Fruit fly (Drosophila melanogaster) whole organism, embryonic: ENCODE data around the gene CG14088.

ENCODE experiments used
- CG1024 ChIP-seq: fragments of 200-800 bp; sonication (Bioruptor generic); IDR thresholded peaks from 2 replicates; pipeline ENCODE4 v1.3.6; 2022; ENCODE audit warnings: missing biosample characterization, missing genetic modification characterization
- CG10366 ChIP-seq: fragments of 200-800 bp; sonication (Bioruptor generic); IDR thresholded peaks from 2 replicates; pipeline ENCODE4 v1.3.6; 2022; ENCODE audit warnings: missing biosample characterization, missing genetic modification characterization
- CG10959 ChIP-seq: fragments of 200-800 bp; sonication (Bioruptor generic); IDR thresholded peaks from 2 replicates; pipeline ENCODE4 v1.3.6; 2022; ENCODE audit warnings: missing biosample characterization, missing genetic modification characterization
- CG12104 ChIP-seq: fragments of 200-800 bp; sonication (Bioruptor generic); optimal IDR thresholded peaks from 3 replicates; lab custom pipeline; 2016; ENCODE audit warnings: missing biosample characterization, missing genetic modification characterization
- CG13287 ChIP-seq: fragments of 200-800 bp; sonication (Bioruptor generic); IDR thresholded peaks from 2 replicates; pipeline ENCODE4 v1.3.6; 2022; ENCODE audit warnings: missing biosample characterization, missing genetic modification characterization; ENCODE audit not compliant: partially characterized antibody
- CG14710 ChIP-seq: fragments of 200-800 bp; sonication (Bioruptor generic); optimal IDR thresholded peaks from 3 replicates; lab custom pipeline; 2019; ENCODE audit warnings: missing biosample characterization, mild to moderate bottlenecking, missing genetic modification characterization, moderate library complexity
- CG16863 ChIP-seq: fragments of 200-800 bp; sonication (Bioruptor generic); optimal IDR thresholded peaks from 3 replicates; lab custom pipeline; 2016; ENCODE audit warnings: missing biosample characterization, missing genetic modification characterization
- CG17829 ChIP-seq: fragments of 200-800 bp; optimal IDR thresholded peaks from 2 replicates; lab custom pipeline; 2019; ENCODE audit warnings: missing biosample characterization, mild to moderate bottlenecking, missing genetic modification characterization, moderate library complexity
- CG1792 ChIP-seq: fragments of 200-800 bp; sonication (Bioruptor generic); optimal IDR thresholded peaks from 2 replicates; lab custom pipeline; 2016; ENCODE audit warnings: missing biosample characterization, missing genetic modification characterization
- CG18262 ChIP-seq: fragments of 200-800 bp; optimal IDR thresholded peaks from 3 replicates; lab custom pipeline; 2019; ENCODE audit warnings: missing biosample characterization, mild to moderate bottlenecking, missing genetic modification characterization, moderate library complexity
- CG18764 ChIP-seq: fragments of 200-800 bp; sonication (Bioruptor generic); optimal IDR thresholded peaks from 3 replicates; lab custom pipeline; 2016; ENCODE audit warnings: missing biosample characterization, missing genetic modification characterization
- CG2199 ChIP-seq: fragments of 200-800 bp; sonication (Bioruptor generic); IDR thresholded peaks from 3 replicates; pipeline ENCODE4 v1.3.6; 2022; ENCODE audit warnings: missing biosample characterization, missing genetic modification characterization
- CG2202 ChIP-seq: fragments of 200-800 bp; sonication (Bioruptor generic); optimal IDR thresholded peaks from 2 replicates; lab custom pipeline; 2018; ENCODE audit warnings: missing biosample characterization, mild to moderate bottlenecking, missing genetic modification characterization
- CG32767 ChIP-seq: fragments of 200-800 bp; sonication (Bioruptor generic); IDR thresholded peaks from 2 replicates; pipeline ENCODE4 v1.3.6; 2022; ENCODE audit warnings: missing biosample characterization, missing genetic modification characterization
- CG34376 ChIP-seq: fragments of 200-800 bp; sonication (Bioruptor generic); optimal IDR thresholded peaks from 2 replicates; lab custom pipeline; 2018; ENCODE audit warnings: missing biosample characterization, mild to moderate bottlenecking, missing genetic modification characterization
- CG3995 ChIP-seq: fragments of 200-800 bp; sonication (Bioruptor generic); optimal IDR thresholded peaks from 3 replicates; lab custom pipeline; 2016; ENCODE audit warnings: missing biosample characterization, missing genetic modification characterization
- CG4282 ChIP-seq: fragments of 200-800 bp; sonication (Bioruptor generic); optimal IDR thresholded peaks from 2 replicates; lab custom pipeline; 2016; ENCODE audit warnings: missing biosample characterization, missing genetic modification characterization
- CG43689 ChIP-seq: fragments of 200-800 bp; sonication (Bioruptor generic); IDR thresholded peaks from 2 replicates; pipeline ENCODE4 v1.3.6; 2022; ENCODE audit warnings: missing biosample characterization, missing genetic modification characterization
- CG6654 ChIP-seq: fragments of 200-800 bp; sonication (Bioruptor generic); optimal IDR thresholded peaks from 2 replicates; lab custom pipeline; 2017; ENCODE audit warnings: missing biosample characterization, mild to moderate bottlenecking, missing genetic modification characterization
- CG6683 ChIP-seq: fragments of 200-800 bp; sonication (Bioruptor generic); optimal IDR thresholded peaks from 2 replicates; lab custom pipeline; 2017; ENCODE audit warnings: missing biosample characterization, mild to moderate bottlenecking, missing genetic modification characterization, missing genetic modification reagents
- CG7372 ChIP-seq: fragments of 200-800 bp; sonication (Bioruptor generic); IDR thresholded peaks from 2 replicates; pipeline ENCODE4 v1.3.6; 2022; ENCODE audit warnings: missing biosample characterization, missing genetic modification characterization
- CG7745 ChIP-seq: fragments of 200-800 bp; sonication (Bioruptor generic); optimal IDR thresholded peaks from 2 replicates; lab custom pipeline; 2018; ENCODE audit warnings: missing biosample characterization, mild to moderate bottlenecking, missing genetic modification characterization, moderate library complexity
- CG7928 ChIP-seq: fragments of 200-800 bp; sonication (Bioruptor generic); optimal IDR thresholded peaks from 2 replicates; lab custom pipeline; 2017; ENCODE audit warnings: missing biosample characterization, mild to moderate bottlenecking, missing genetic modification characterization
- CG8478 ChIP-seq: fragments of >200 bp; optimal IDR thresholded peaks from 2 replicates; lab custom pipeline; 2018
- CG9215 ChIP-seq: fragments of 200-800 bp; sonication (Bioruptor generic); IDR thresholded peaks from 2 replicates; pipeline ENCODE4 v1.3.6; 2022; ENCODE audit warnings: missing biosample characterization, missing genetic modification characterization
- CG9727 ChIP-seq: fragments of 200-800 bp; sonication (Bioruptor generic); optimal IDR thresholded peaks from 3 replicates; lab custom pipeline; 2017; ENCODE audit warnings: missing biosample characterization, mild to moderate bottlenecking, missing genetic modification characterization
- CG9817 ChIP-seq: fragments of 200-800 bp; sonication (Bioruptor generic); optimal IDR thresholded peaks from 2 replicates; lab custom pipeline; 2018; ENCODE audit warnings: missing biosample characterization, mild to moderate bottlenecking, missing genetic modification characterization, moderate library complexity
- Camta ChIP-seq: fragments of 200-800 bp; sonication (Bioruptor generic); optimal IDR thresholded peaks from 2 replicates; lab custom pipeline; 2016; ENCODE audit warnings: missing biosample characterization, missing genetic modification characterization
- Eip74EF ChIP-seq, 2 experiments: fragments of 200-800 bp in 1 of 2; fragments of >200 bp in 1 of 2; sonication (Bioruptor generic) in 1 of 2; optimal IDR thresholded peaks; 2 replicates each; lab custom pipeline; 2017 to 2019; ENCODE audit warnings: missing biosample characterization in 2 of 2, missing genetic modification characterization in 2 of 2, mild to moderate bottlenecking in 1 of 2, moderate library complexity in 1 of 2
- Ets65A ChIP-seq: fragments of 200-800 bp; sonication (Bioruptor generic); peaks from one replicate; lab custom pipeline; 2016; ENCODE audit warnings: missing biosample characterization, missing genetic modification characterization
- Fer1 ChIP-seq: fragments of 200-800 bp; sonication (Bioruptor generic); optimal IDR thresholded peaks from 2 replicates; lab custom pipeline; 2017; ENCODE audit warnings: missing biosample characterization, mild to moderate bottlenecking, missing genetic modification characterization
- Gug ChIP-seq: fragments of 200-800 bp; sonication (Bioruptor generic); IDR thresholded peaks from 4 replicates; pipeline ENCODE4 v1.3.6; 2022; ENCODE audit warnings: missing biosample characterization, missing genetic modification characterization
- HmgD ChIP-seq: fragments of 200-800 bp; sonication (Bioruptor generic); optimal IDR thresholded peaks from 3 replicates; lab custom pipeline; 2016; ENCODE audit warnings: missing biosample characterization, missing genetic modification characterization
- Sox102F ChIP-seq: fragments of 200-800 bp; sonication (Bioruptor generic); optimal IDR thresholded peaks from 2 replicates; lab custom pipeline; 2018; ENCODE audit warnings: missing biosample characterization, mild to moderate bottlenecking, missing genetic modification characterization, moderate library complexity
- cwo ChIP-seq: fragments of 200-800 bp; sonication (Bioruptor generic); optimal IDR thresholded peaks from 3 replicates; lab custom pipeline; 2017; ENCODE audit warnings: missing biosample characterization, missing genetic modification characterization, mild to moderate bottlenecking, moderate library complexity, missing genetic modification reagents
- ewg ChIP-seq: fragments of 200-800 bp; sonication (Bioruptor generic); optimal IDR thresholded peaks from 3 replicates; lab custom pipeline; 2017; ENCODE audit warnings: mild to moderate bottlenecking, missing biosample characterization, missing genetic modification reagents, missing genetic modification characterization
- fd96Cb ChIP-seq: fragments of 200-800 bp; sonication (Bioruptor generic); optimal IDR thresholded peaks from 2 replicates; lab custom pipeline; 2018; ENCODE audit warnings: missing biosample characterization, mild to moderate bottlenecking, missing genetic modification characterization, moderate library complexity
- gem ChIP-seq: fragments of 200-800 bp; sonication (Bioruptor generic); optimal IDR thresholded peaks from 2 replicates; lab custom pipeline; 2019; ENCODE audit warnings: missing biosample characterization, mild to moderate bottlenecking, missing genetic modification characterization, moderate library complexity
- hb ChIP-seq: fragments of 200-800 bp; sonication (Bioruptor generic); IDR thresholded peaks from 3 replicates; pipeline ENCODE4 v1.3.6; 2022; ENCODE audit warnings: missing biosample characterization, missing genetic modification characterization; ENCODE audit not compliant: partially characterized antibody
- inv ChIP-seq: fragments of 200-800 bp; sonication (Bioruptor generic); IDR thresholded peaks from 2 replicates; pipeline ENCODE4 v1.3.6; 2022; ENCODE audit warnings: missing biosample characterization, missing genetic modification characterization; ENCODE audit not compliant: partially characterized antibody
- pho ChIP-seq: fragments of 200-800 bp; sonication (Bioruptor generic); optimal IDR thresholded peaks from 2 replicates; lab custom pipeline; 2016; ENCODE audit warnings: missing biosample characterization, missing genetic modification characterization
- psq ChIP-seq: fragments of 200-800 bp; sonication (Bioruptor generic); optimal IDR thresholded peaks from 2 replicates; lab custom pipeline; 2017; ENCODE audit warnings: missing biosample characterization, missing genetic modification characterization
- ro ChIP-seq: fragments of 200-800 bp; sonication (Bioruptor generic); IDR thresholded peaks from 2 replicates; pipeline ENCODE4 v1.3.6; 2022; ENCODE audit warnings: missing biosample characterization, missing genetic modification characterization
- sisA ChIP-seq: fragments of 200-800 bp; sonication (Bioruptor generic); IDR thresholded peaks from 2 replicates; pipeline ENCODE4 v1.3.6; 2022; ENCODE audit warnings: missing biosample characterization, missing genetic modification characterization
- slbo ChIP-seq: fragments of 200-800 bp; sonication (Bioruptor generic); IDR thresholded peaks from 2 replicates; pipeline ENCODE4 v1.3.6; 2022; ENCODE audit warnings: missing biosample characterization, missing genetic modification characterization
- tap ChIP-seq: fragments of 200-800 bp; optimal IDR thresholded peaks from 3 replicates; lab custom pipeline; 2019; ENCODE audit warnings: missing biosample characterization, mild to moderate bottlenecking, missing genetic modification characterization, moderate library complexity
- tna ChIP-seq: fragments of 200-800 bp; sonication (Bioruptor generic); IDR thresholded peaks from 2 replicates; pipeline ENCODE4 v1.3.6; 2022; ENCODE audit warnings: missing biosample characterization, missing genetic modification characterization; ENCODE audit not compliant: partially characterized antibody
- trem ChIP-seq: fragments of 200-800 bp; optimal IDR thresholded peaks from 3 replicates; lab custom pipeline; 2019; ENCODE audit warnings: missing biosample characterization, mild to moderate bottlenecking, missing genetic modification characterization, moderate library complexity
- tx ChIP-seq: fragments of 200-800 bp; sonication (Bioruptor generic); optimal IDR thresholded peaks from 2 replicates; lab custom pipeline; 2016; ENCODE audit warnings: missing biosample characterization, missing genetic modification characterization
- unc-4 ChIP-seq: fragments of 200-800 bp; sonication (Bioruptor generic); IDR thresholded peaks from 2 replicates; pipeline ENCODE4 v1.3.6; 2022; ENCODE audit warnings: missing biosample characterization, missing genetic modification characterization; ENCODE audit not compliant: partially characterized antibody
- wor ChIP-seq: fragments of 200-800 bp; sonication (Bioruptor generic); IDR thresholded peaks from 2 replicates; pipeline ENCODE4 v1.3.6; 2022; ENCODE audit warnings: missing biosample characterization, missing genetic modification characterization
- yki ChIP-seq: fragments of >200 bp; optimal IDR thresholded peaks from 3 replicates; lab custom pipeline; 2018

Gene CG14088

dm6 chr3L:19294235-19294612 is 23.8 kb upstream of the CG14088 start, which contains the start of gene fal (continued):
- TF ChIP-seq gem (tag; lab: Kevin White, UChicago) (no peak), CG12104 (GFP tag; lab: Kevin White, UChicago) (no peak), yki (lab: Kevin White, UChicago) (no peak), CG7372 (GFP tag; lab: Robert Waterston, UW) (no peak), CG3995 (GFP tag; lab: Kevin White, UChicago) (no peak), Sox102F (GFP tag; lab: Kevin White, UChicago) (no peak), CG43689 (GFP tag; lab: Robert Waterston, UW) (no peak), sisA (no peak; the same call in 1 of the 2 replicates), CG4282 (GFP tag; lab: Kevin White, UChicago) (no peak), Camta (GFP tag; lab: Kevin White, UChicago) (no peak), Eip74EF (GFP tag; optimal IDR thresholded peaks at IDR 0.05; lab: Kevin White, UChicago) (no peak), pho (GFP tag; lab: Kevin White, UChicago) (no peak), CG18262 (tag; lab: Kevin White, UChicago) (no peak), hb (no peak), CG13287 (peak; percentile 67), CG9727 (GFP tag; lab: Kevin White, UChicago) (no peak), CG18764 (GFP tag; lab: Kevin White, UChicago) (no peak), CG9817 (peak; percentile 27), CG7928 (GFP tag; lab: Kevin White, UChicago) (no peak), CG2199 (peak; percentile 75; the same call in 2 of the 3 replicates), tx (GFP tag; lab: Kevin White, UChicago) (no peak), Ets65A (GFP tag; lab: Kevin White, UChicago) (peak; percentile 87), CG6683 (GFP tag; lab: Kevin White, UChicago) (no peak), CG7745 (no peak), CG9215 (GFP tag; lab: Robert Waterston, UW) (no peak), CG2202 (no peak), tna (GFP tag; lab: Robert Waterston, UW) (no peak), wor (no peak), CG34376 (GFP tag; lab: Kevin White, UChicago) (no peak), ewg (no peak), CG1024 (GFP tag; lab: Robert Waterston, UW) (no peak), CG1792 (no peak), Fer1 (GFP tag; lab: Kevin White, UChicago) (no peak), CG14710 (tag; lab: Kevin White, UChicago) (peak; percentile 55), slbo (no peak; the same call in 1 of the 2 replicates), CG8478 (lab: Kevin White, UChicago) (no peak), HmgD (GFP tag; lab: Kevin White, UChicago) (peak; percentile 63), CG16863 (GFP tag; lab: Kevin White, UChicago) (no peak), tap (tag; lab: Kevin White, UChicago) (no peak), unc-4 (GFP tag; lab: Robert Waterston, UW) (no peak; the same call in 1 of the 2 replicates), CG6654 (GFP tag; lab: Kevin White, UChicago) (no peak), psq (no peak), fd96Cb (tag; lab: Kevin White, UChicago) (no peak), Gug (peak; percentile 9; the same call in 1 of the 4 replicates), CG17829 (tag; lab: Kevin White, UChicago) (no peak), ro (no peak), cwo (GFP tag; lab: Kevin White, UChicago) (no peak), CG10959 (GFP tag; lab: Robert Waterston, UW) (no peak), trem (tag; lab: Kevin White, UChicago) (peak; percentile 98), inv (peak; percentile 23; the same call in 1 of the 2 replicates), CG10366 (GFP tag; lab: Robert Waterston, UW) (no peak; the same call in 1 of the 2 replicates), CG32767 (no peak)
